Worm (Caenorhabditis elegans): Measurements from ENCODE around the gene Y48B6A.10.

Gene Y48B6A.10

ce11 chrII:14233879-14234278 lies 19.7 kb downstream of the Y48B6A.10 start, which contains the start of gene men-1 (continued):
- no peak for TF ChIP-seq snu-23 (GFP tag; optimal IDR thresholded peaks at IDR 0.05)
- TF ChIP-seq ceh-90 (tag; optimal IDR thresholded peaks at IDR 0.05), result no peak
- TF ChIP-seq dpl-1 (GFP tag; optimal IDR thresholded peaks at IDR 0.05), result no peak
- no peak for TF ChIP-seq rnt-1 (tag; optimal IDR thresholded peaks at IDR 0.05)

- TF ChIP-seq lsy-2 (tag; optimal IDR thresholded peaks at IDR 0.05) (peak in 1 of 2 experiments; percentile 10), dpl-1 (GFP tag; optimal IDR thresholded peaks at IDR 0.05) (peak; percentile 56 to 77 (median 63)), efl-1 (optimal IDR thresholded peaks at IDR 0.05) (peak; percentile 49 to 75), efl-1 (GFP tag; optimal IDR thresholded peaks at IDR 0.05 in 1 of 2) (peak; percentile 80 to 96), dsc-1 (tag; optimal IDR thresholded peaks at IDR 0.05) (no peak), elt-2 (tag; optimal IDR thresholded peaks at IDR 0.05) (peak; percentile 6), nhr-20 (tag; optimal IDR thresholded peaks at IDR 0.05) (no peak), lin-35 (GFP tag; optimal IDR thresholded peaks at IDR 0.05) (peak; percentile 2 to 81), F16B12.6 (tag; optimal IDR thresholded peaks at IDR 0.05) (peak; percentile 66), lin-14 (GFP tag; optimal IDR thresholded peaks at IDR 0.05) (peak; percentile 17)
Observed at ce11 chrII:14234375-14235102, 20.3 kb downstream of the Y48B6A.10 start.

- no peak for TF ChIP-seq lin-13 (GFP tag; optimal IDR thresholded peaks at IDR 0.05)
- no peak for TF ChIP-seq efl-1 (optimal IDR thresholded peaks at IDR 0.05)
- peak in 1 of 2 experiments; percentile 93 for TF ChIP-seq efl-1 (GFP tag; optimal IDR thresholded peaks at IDR 0.05 in 1 of 2)
Observed at ce11 chrII:14236569-14236968, 22.4 kb downstream of the Y48B6A.10 start.

- no peak for TF ChIP-seq zag-1 (tag; optimal IDR thresholded peaks at IDR 0.05)
- TF ChIP-seq zip-4 (GFP tag; optimal IDR thresholded peaks at IDR 0.05), result no peak
- no peak for TF ChIP-seq nhr-77 (tag; optimal IDR thresholded peaks at IDR 0.05)
- TF ChIP-seq unc-62 (GFP tag; optimal IDR thresholded peaks at IDR 0.05), result no peak
- TF ChIP-seq ceh-8 (GFP tag; optimal IDR thresholded peaks at IDR 0.05), result peak; percentile 16
- TF ChIP-seq aly-2 (tag; optimal IDR thresholded peaks at IDR 0.05), result no peak
- TF ChIP-seq lir-3 (tag; optimal IDR thresholded peaks at IDR 0.05; ENCODE audit: poor library complexity), result no peak
- no peak for TF ChIP-seq nhr-12 (tag; optimal IDR thresholded peaks at IDR 0.05)
- TF ChIP-seq ceh-90 (tag; optimal IDR thresholded peaks at IDR 0.05), result no peak
- TF ChIP-seq swsn-7 (tag; optimal IDR thresholded peaks at IDR 0.05), result no peak
- no peak for TF ChIP-seq efl-1 (optimal IDR thresholded peaks at IDR 0.05)
- TF ChIP-seq efl-1 (GFP tag; optimal IDR thresholded peaks at IDR 0.05 in 1 of 2), result peak in 1 of 2 experiments; percentile 65
- TF ChIP-seq xbp-1 (tag; optimal IDR thresholded peaks at IDR 0.05), result no peak
Observed at ce11 chrII:14237245-14237806, 23.1 kb downstream of the Y48B6A.10 start.

- TF ChIP-seq efl-1 (optimal IDR thresholded peaks at IDR 0.05) (no peak), efl-1 (GFP tag; optimal IDR thresholded peaks at IDR 0.05 in 1 of 2) (peak in 1 of 2 experiments; percentile 38), lin-15B (tag; optimal IDR thresholded peaks at IDR 0.05) (no peak)
Observed at ce11 chrII:14239924-14240323, 25.7 kb downstream of the Y48B6A.10 start.

ce11 chrII:14242259-14242658 lies 28.1 kb downstream of the Y48B6A.10 start:
- TF ChIP-seq fkh-4 (tag; optimal IDR thresholded peaks at IDR 0.05; ENCODE audit: borderline replicate concordance) (no peak), nhr-19 (GFP tag; conservative IDR thresholded peaks at IDR 0.05) (no peak)

- TF ChIP-seq unc-30 (tag; optimal IDR thresholded peaks at IDR 0.05) (no peak), ceh-8 (GFP tag; optimal IDR thresholded peaks at IDR 0.05) (no peak), ets-5 (GFP tag; IDR thresholded peaks at IDR 0.05) (no peak), lin-13 (GFP tag; optimal IDR thresholded peaks at IDR 0.05) (no peak), efl-1 (optimal IDR thresholded peaks at IDR 0.05) (no peak), efl-1 (GFP tag; optimal IDR thresholded peaks at IDR 0.05 in 1 of 2) (no peak), unc-98 (GFP tag; IDR thresholded peaks at IDR 0.05) (no peak), nhr-47 (tag; optimal IDR thresholded peaks at IDR 0.05) (no peak), egl-13 (tag; optimal IDR thresholded peaks at IDR 0.05) (no peak), zip-4 (GFP tag; optimal IDR thresholded peaks at IDR 0.05) (no peak)
Observed at ce11 chrII:14243503-14243902, 29.3 kb downstream of the Y48B6A.10 start, which contains the start of gene jmjd-2. Gene jmjd-2, minus strand, starts transcription at chrII:14243603.
